Worm (Caenorhabditis elegans) whole organism, L3 larva: ENCODE results near the gene str-84.

Source experiments
- R02D3.7 ChIP-seq: fragments of 150-350 bp; optimal IDR thresholded peaks from 2 replicates; lab custom pipeline; 2014; ENCODE audit warnings: missing biosample characterization, missing genetic modification characterization
- aly-2 ChIP-seq: fragments of 150-350 bp; optimal IDR thresholded peaks from 2 replicates; lab custom pipeline; 2014; ENCODE audit warnings: missing biosample characterization, missing genetic modification characterization
- ceh-28 ChIP-seq: fragments of 150-350 bp; optimal IDR thresholded peaks from 2 replicates; lab custom pipeline; 2014; ENCODE audit warnings: missing biosample characterization, missing genetic modification reagents, missing genetic modification characterization
- ceh-82 ChIP-seq: fragments of 150-350 bp; optimal IDR thresholded peaks from 2 replicates; lab custom pipeline; 2014; ENCODE audit warnings: missing biosample characterization, missing genetic modification characterization
- ceh-9 ChIP-seq: sonication (generic microtip); optimal IDR thresholded peaks from 2 replicates; lab custom pipeline; 2018; ENCODE audit warnings: missing biosample characterization, missing genetic modification characterization
- daf-12 ChIP-seq: fragments of 150-350 bp; optimal IDR thresholded peaks from 2 replicates; lab custom pipeline; 2014; ENCODE audit warnings: missing biosample characterization, missing genetic modification reagents, missing genetic modification characterization
- egl-27 ChIP-seq: sonication (generic microtip); optimal IDR thresholded peaks from 4 replicates; lab custom pipeline; 2017; ENCODE audit warnings: missing biosample characterization, missing genetic modification reagents, missing genetic modification characterization
- egl-5 ChIP-seq: fragments of 150-350 bp; optimal IDR thresholded peaks from 2 replicates; lab custom pipeline; 2017; ENCODE audit warnings: missing biosample characterization, missing genetic modification reagents, missing genetic modification characterization, inconsistent platforms
- elt-1 ChIP-seq: fragments of 150-350 bp; optimal IDR thresholded peaks from 2 replicates; lab custom pipeline; 2014; ENCODE audit warnings: missing biosample characterization, missing genetic modification characterization
- elt-2 ChIP-seq: sonication (generic microtip); optimal IDR thresholded peaks from 2 replicates; lab custom pipeline; 2016; ENCODE audit warnings: missing genetic modification reagents, mild to moderate bottlenecking, missing genetic modification characterization, missing compliant biosample characterization
- fkh-10 ChIP-seq: sonication (generic microtip); optimal IDR thresholded peaks from 2 replicates; lab custom pipeline; 2017; ENCODE audit warnings: missing biosample characterization, missing genetic modification reagents, missing genetic modification characterization
- fkh-2 ChIP-seq: fragments of 150-350 bp; optimal IDR thresholded peaks from 2 replicates; lab custom pipeline; 2014; ENCODE audit warnings: missing biosample characterization, missing genetic modification reagents, missing genetic modification characterization
- fos-1 ChIP-seq: fragments of 150-350 bp; optimal IDR thresholded peaks from 2 replicates; lab custom pipeline; 2014; ENCODE audit warnings: missing biosample characterization, missing genetic modification characterization
- hmg-11 ChIP-seq: sonication (generic microtip); optimal IDR thresholded peaks from 2 replicates; lab custom pipeline; 2016; ENCODE audit warnings: missing genetic modification characterization, missing compliant biosample characterization
- jun-1 ChIP-seq: fragments of 150-350 bp; optimal IDR thresholded peaks from 2 replicates; lab custom pipeline; 2014; ENCODE audit warnings: missing biosample characterization, missing genetic modification reagents, missing genetic modification characterization
- lin-15B ChIP-seq: fragments of 150-350 bp; optimal IDR thresholded peaks from 2 replicates; lab custom pipeline; 2014; ENCODE audit warnings: missing biosample characterization, missing genetic modification characterization
- lin-39 ChIP-seq: fragments of 150-350 bp; optimal IDR thresholded peaks from 2 replicates; lab custom pipeline; 2018; ENCODE audit warnings: missing biosample characterization, missing genetic modification reagents, missing genetic modification characterization
- lsy-12 ChIP-seq: sonication (generic microtip); optimal IDR thresholded peaks from 2 replicates; lab custom pipeline; 2016; ENCODE audit warnings: mild to moderate bottlenecking, missing genetic modification characterization, missing compliant biosample characterization
- mdl-1 ChIP-seq: fragments of 150-350 bp; optimal IDR thresholded peaks from 2 replicates; lab custom pipeline; 2014; ENCODE audit warnings: missing biosample characterization, missing genetic modification characterization
- mml-1 ChIP-seq: fragments of 150-350 bp; sonication (generic microtip); optimal IDR thresholded peaks from 3 replicates; lab custom pipeline; 2014; ENCODE audit warnings: missing biosample characterization, missing genetic modification characterization
- nfya-1 ChIP-seq: sonication (generic microtip); optimal IDR thresholded peaks from 2 replicates; lab custom pipeline; 2017; ENCODE audit warnings: missing genetic modification characterization, mild to moderate bottlenecking, missing compliant biosample characterization, antibody characterized with exemption, moderate library complexity; ENCODE audit not compliant: insufficient read depth
- nhr-11 ChIP-seq: fragments of 150-350 bp; optimal IDR thresholded peaks from 2 replicates; lab custom pipeline; 2014; ENCODE audit warnings: missing biosample characterization, missing genetic modification characterization
- nhr-237 ChIP-seq: fragments of 150-350 bp; optimal IDR thresholded peaks from 2 replicates; lab custom pipeline; 2014; ENCODE audit warnings: missing biosample characterization, missing genetic modification characterization
- nhr-25 ChIP-seq: sonication (generic microtip); optimal IDR thresholded peaks from 2 replicates; lab custom pipeline; 2017; ENCODE audit warnings: missing biosample characterization, missing genetic modification characterization
- nhr-43 ChIP-seq: sonication (generic microtip); optimal IDR thresholded peaks from 2 replicates; lab custom pipeline; 2016; ENCODE audit warnings: mild to moderate bottlenecking, missing genetic modification characterization, missing compliant biosample characterization; ENCODE audit not compliant: poor library complexity, severe bottlenecking
- nhr-76 ChIP-seq: fragments of 150-350 bp; sonication (generic microtip); optimal IDR thresholded peaks from 5 replicates; lab custom pipeline; 2014; ENCODE audit warnings: missing biosample characterization, missing genetic modification characterization
- pha-4 ChIP-seq: fragments of 150-350 bp; optimal IDR thresholded peaks from 2 replicates; lab custom pipeline; 2014; ENCODE audit warnings: missing biosample characterization, missing genetic modification reagents, missing genetic modification characterization
- pqm-1 ChIP-seq: fragments of 150-350 bp; optimal IDR thresholded peaks from 2 replicates; lab custom pipeline; 2017; ENCODE audit warnings: missing biosample characterization, missing genetic modification characterization, inconsistent platforms
- skn-1 ChIP-seq: fragments of 150-350 bp; optimal IDR thresholded peaks from 2 replicates; lab custom pipeline; 2014; ENCODE audit warnings: missing biosample characterization, missing genetic modification characterization
- snpc-4 ChIP-seq: fragments of 150-350 bp; optimal IDR thresholded peaks from 2 replicates; lab custom pipeline; 2014; ENCODE audit warnings: missing biosample characterization, missing genetic modification characterization
- tbx-2 ChIP-seq: sonication (generic microtip); optimal IDR thresholded peaks from 2 replicates; lab custom pipeline; 2016; ENCODE audit warnings: mild to moderate bottlenecking, missing genetic modification characterization, missing compliant biosample characterization
- unc-62 ChIP-seq: fragments of 150-350 bp; sonication (generic microtip); optimal IDR thresholded peaks from 4 replicates; lab custom pipeline; 2014; ENCODE audit warnings: missing biosample characterization, missing genetic modification reagents, missing genetic modification characterization
- ztf-11 ChIP-seq: fragments of 150-350 bp; optimal IDR thresholded peaks from 2 replicates; lab custom pipeline; 2014; ENCODE audit warnings: missing biosample characterization, missing genetic modification characterization

The str-84 gene

DNA sequence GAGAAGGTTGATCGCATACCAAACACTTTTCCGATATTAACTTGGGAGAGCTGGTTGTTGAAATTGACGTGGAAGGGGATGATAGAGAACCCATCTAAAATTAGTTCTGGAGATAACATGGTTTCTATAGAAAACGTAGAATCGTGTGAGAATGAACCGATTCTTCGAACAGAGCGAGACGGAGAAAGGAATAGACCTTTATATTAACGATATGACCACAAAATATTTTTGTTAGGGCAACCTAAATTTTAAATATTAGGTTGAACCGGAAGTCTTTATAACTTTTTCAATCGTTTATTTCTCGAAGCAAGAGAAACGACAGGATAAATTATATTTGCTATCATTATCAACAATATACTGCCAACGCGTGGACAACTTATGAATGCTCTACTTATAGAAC is 14.7 kb downstream of the str-84 start, which contains the start of gene nhr-219:
Gene nhr-219 (minus strand): TSS at position 101 of the 400 bp plus-strand sequence.
- TF ChIP-seq tbx-2 (tag; lab: Kevin White, UChicago) (no peak), ceh-28 (no peak), skn-1 (no peak), nhr-237 (tag; lab: Kevin White, UChicago) (no peak), mml-1 (no peak), ztf-11 (tag; lab: Kevin White, UChicago) (no peak), lin-15B (no peak), nhr-76 (no peak), lin-39 (no peak), aly-2 (tag; lab: Kevin White, UChicago) (no peak), nfya-1 (tag; lab: Kevin White, UChicago) (no peak), hmg-11 (tag; lab: Kevin White, UChicago) (no peak), nhr-43 (no peak), mdl-1 (tag; lab: Kevin White, UChicago) (no peak), unc-62 (GFP tag; lab: Kevin White, UChicago) (no peak), egl-5 (tag; lab: Kevin White, UChicago) (no peak), fkh-2 (tag; lab: Kevin White, UChicago) (no peak), elt-1 (tag; lab: Kevin White, UChicago) (no peak)

DNA sequence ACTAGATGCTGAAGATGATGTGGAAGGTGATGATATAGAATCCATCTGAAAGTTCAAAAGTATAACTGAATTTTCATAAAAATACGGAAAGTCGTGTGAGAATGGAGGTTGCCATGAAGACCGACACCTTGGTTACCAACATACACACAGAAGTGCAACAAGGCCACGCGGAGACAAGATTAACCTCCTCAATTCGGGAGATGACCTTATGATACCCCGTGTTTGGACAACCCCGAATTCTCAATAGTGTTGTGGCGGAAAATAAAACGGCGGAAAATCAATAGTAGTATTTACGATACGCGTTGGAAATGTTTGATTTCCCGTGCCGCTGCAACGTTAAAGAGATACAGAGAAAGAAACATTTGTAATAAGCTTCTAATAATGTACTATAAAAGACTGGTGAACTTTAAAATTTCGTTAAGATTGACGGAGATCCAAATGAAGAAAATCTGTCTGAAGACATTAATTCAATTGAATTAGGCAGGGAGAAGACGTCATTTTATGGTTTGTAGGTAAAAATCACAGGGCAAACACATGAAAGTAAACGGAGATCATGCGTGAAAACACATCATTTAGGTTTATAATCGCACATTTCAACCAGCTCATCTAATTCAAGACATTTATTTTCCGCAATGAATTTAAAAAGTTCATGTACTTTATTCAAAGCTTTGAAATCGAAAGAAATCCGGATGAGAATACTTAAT is 16.5 kb downstream of the str-84 start, which contains the start of gene nhr-44:
Gene nhr-44 (minus strand): TSS at position 51 of the 704 bp plus-strand sequence.
- no peak for TF ChIP-seq fkh-10 (GFP tag; lab: Kevin White, UChicago)
- TF ChIP-seq nhr-237 (tag; lab: Kevin White, UChicago), result no peak
- TF ChIP-seq lin-39, result no peak
- TF ChIP-seq ceh-28, result no peak
- TF ChIP-seq nhr-25 (tag; lab: Kevin White, UChicago), result peak; percentile 78
- TF ChIP-seq pha-4, result peak; percentile 46
- no peak for TF ChIP-seq ztf-11 (tag; lab: Kevin White, UChicago)
- TF ChIP-seq tbx-2 (tag; lab: Kevin White, UChicago), result no peak
- no peak for TF ChIP-seq ceh-82

DNA sequence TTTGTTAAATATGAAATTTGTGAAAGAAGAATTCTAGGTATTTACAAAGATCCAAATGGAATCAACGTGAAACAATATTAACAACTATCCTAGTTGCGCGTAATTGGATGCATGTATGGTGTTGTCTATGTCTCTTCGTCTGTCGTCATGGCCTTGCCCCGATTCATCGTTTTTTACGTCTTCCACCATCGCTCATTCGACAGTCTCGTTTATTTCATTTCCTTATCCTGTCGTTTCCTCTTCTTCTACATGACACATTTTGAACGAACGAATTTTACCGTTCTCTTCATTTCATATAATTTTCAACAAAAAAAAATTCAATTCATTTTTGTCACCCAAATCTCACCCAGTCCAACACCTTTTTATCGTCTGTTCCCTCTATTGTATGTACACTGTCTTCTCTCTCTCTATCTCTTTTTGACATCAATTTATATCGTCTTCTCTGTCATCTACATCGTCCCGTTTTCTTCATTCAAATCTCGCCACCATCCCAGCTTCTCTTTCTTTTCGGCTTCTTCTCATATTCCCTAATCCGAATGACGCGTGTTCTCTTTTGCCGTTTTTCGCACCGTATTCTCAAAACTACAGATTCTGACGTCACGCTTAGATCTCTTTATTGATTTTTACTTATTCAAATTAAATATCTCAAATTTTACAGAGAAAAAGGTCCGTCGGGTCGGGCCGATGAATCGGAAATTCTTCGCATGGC is 24.2 kb downstream of the str-84 start, which contains the start of gene ttc-17:
Gene ttc-17 (plus strand): TSS at position 659 of the 709 bp plus-strand sequence.
- TF ChIP-seq nhr-25 (tag; lab: Kevin White, UChicago) (peak; percentile 65), nfya-1 (tag; lab: Kevin White, UChicago) (no peak)

DNA sequence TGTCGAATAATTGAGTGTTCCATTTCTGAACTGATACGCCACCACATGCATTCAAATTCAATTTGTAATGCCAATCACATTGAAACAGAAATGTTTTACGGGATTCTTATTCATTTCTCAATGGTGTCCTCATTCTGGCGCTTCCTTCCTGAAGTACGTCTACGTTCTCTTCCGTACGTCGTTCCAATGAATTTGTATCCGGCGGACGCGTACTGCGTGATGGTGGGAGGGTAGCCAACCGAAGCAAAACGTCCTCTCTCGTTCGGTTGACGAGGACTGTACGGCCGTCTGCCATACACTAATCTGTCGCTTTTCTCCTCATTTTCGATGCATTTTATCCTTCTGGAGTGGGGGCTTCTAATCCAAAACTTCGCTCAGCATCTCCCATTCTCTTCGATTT is 30.9 kb downstream of the str-84 start:
- TF ChIP-seq R02D3.7 (no peak), elt-2 (no peak), egl-5 (tag; lab: Kevin White, UChicago) (no peak), pha-4 (no peak), ceh-28 (no peak), egl-27 (no peak), nhr-11 (tag; lab: Kevin White, UChicago) (no peak), ceh-9 (tag; lab: Kevin White, UChicago) (no peak), tbx-2 (tag; lab: Kevin White, UChicago) (no peak), skn-1 (no peak), jun-1 (tag; lab: Kevin White, UChicago) (no peak), pqm-1 (no peak), nfya-1 (tag; lab: Kevin White, UChicago) (no peak), nhr-25 (tag; lab: Kevin White, UChicago) (no peak), lsy-12 (tag; lab: Kevin White, UChicago) (no peak), nhr-76 (no peak), unc-62 (GFP tag; lab: Kevin White, UChicago) (no peak), fos-1 (tag; lab: Kevin White, UChicago) (no peak), snpc-4 (no peak), daf-12 (no peak)
